Fruit fly (Drosophila melanogaster): ENCODE data around the gene Rab5.

Rab5 gene

DNA sequence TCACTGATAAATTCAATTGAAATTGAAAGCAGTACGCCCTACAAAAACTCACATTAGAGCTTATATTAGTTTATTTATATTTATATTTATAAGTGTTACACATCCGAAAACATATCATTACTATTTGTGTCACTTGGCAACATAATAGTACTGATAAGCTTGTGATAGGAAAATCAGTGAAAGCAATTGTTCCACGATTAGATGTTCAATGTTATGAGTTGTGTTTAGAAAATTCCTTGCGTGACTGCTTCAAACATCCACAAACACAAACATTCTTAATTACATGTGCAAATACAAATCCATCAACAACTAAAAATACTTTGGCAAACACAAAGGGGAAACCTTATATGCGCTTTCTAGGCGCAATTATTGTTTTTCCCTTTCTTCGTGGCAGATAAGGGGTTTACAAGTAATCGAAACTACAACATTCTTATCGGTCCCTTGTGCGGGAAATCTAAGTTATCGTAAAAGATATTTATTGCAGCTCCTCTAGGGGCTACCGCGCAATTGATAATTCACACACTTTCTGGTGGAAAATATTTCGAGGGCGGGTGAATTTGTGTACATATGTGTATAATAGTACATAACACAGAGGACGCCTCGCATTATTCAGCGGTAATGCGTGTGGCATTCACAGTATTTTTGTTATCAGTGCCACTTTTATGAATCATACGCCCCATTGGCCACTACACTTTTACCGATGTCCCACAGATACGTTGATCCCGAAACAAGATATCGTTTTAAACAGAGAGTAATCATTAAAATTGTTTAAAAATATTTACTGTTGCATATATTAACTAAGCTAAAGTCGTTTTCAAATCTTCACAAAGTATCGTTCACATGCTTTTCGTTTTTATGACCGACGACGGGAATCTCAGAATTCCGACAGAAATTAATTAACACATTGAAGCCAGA, 2.9 kb downstream of the Rab5 start:
- TF ChIP-seq insv (optimal IDR thresholded peaks at IDR 0.05) (no peak), h (optimal IDR thresholded peaks at IDR 0.05) (no peak), ttk (optimal IDR thresholded peaks at IDR 0.05) (no peak)

DNA sequence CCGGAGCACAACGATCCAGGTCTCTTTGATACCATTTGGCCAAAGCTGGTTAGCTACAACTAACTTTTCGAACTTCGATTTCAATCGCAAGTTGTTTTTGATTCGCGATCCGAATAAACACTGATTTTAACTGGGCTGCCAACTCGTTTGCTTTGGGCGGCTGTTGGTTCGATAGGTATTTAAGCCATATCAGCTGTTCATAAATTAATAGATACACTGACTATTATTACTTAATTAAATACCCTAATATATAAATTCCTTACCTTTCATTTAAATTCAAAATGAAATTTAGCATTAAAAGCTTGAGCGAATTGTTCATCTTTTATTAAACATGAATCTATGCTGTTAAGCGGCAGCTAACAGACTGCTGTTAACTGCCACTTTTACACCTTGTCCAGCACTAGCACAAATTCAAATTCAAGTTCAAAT, 7.8 kb downstream of the Rab5 start, which contains the start of gene CG9967:
CG9967 (minus strand) TSS at position 129 of the 429 bp plus-strand sequence.
- TF ChIP-seq Sin3A (optimal IDR thresholded peaks at IDR 0.05) (no peak), ttk (optimal IDR thresholded peaks at IDR 0.05) (no peak), h (optimal IDR thresholded peaks at IDR 0.05) (no peak), Myc (optimal IDR thresholded peaks at IDR 0.05) (no peak), insv (optimal IDR thresholded peaks at IDR 0.05) (no peak), psq (optimal IDR thresholded peaks at IDR 0.05) (no peak)

DNA sequence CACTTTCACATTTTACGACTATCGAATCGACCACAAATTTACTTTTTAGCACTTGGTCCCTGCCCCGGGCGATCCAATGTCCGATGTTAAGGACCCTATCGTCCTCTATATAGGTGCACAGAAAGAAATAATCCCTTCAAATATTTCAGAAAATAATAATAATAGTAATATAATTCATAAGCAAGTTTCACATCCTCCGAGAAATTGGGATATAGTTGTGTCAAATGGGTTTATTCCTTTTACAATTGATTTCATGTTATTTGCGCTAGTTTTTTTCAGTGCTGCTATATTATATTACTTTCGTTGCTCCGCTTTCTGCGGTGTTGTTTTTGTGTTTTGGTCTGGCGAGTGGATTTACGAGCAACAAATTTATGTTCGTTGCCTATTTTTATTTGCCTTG, 16.6 kb downstream of the Rab5 start:
- TF ChIP-seq insv (optimal IDR thresholded peaks at IDR 0.05) (no peak), Myc (optimal IDR thresholded peaks at IDR 0.05) (no peak), Sin3A (optimal IDR thresholded peaks at IDR 0.05) (no peak), h (optimal IDR thresholded peaks at IDR 0.05) (no peak), ttk (optimal IDR thresholded peaks at IDR 0.05) (no peak), psq (optimal IDR thresholded peaks at IDR 0.05) (no peak)

DNA sequence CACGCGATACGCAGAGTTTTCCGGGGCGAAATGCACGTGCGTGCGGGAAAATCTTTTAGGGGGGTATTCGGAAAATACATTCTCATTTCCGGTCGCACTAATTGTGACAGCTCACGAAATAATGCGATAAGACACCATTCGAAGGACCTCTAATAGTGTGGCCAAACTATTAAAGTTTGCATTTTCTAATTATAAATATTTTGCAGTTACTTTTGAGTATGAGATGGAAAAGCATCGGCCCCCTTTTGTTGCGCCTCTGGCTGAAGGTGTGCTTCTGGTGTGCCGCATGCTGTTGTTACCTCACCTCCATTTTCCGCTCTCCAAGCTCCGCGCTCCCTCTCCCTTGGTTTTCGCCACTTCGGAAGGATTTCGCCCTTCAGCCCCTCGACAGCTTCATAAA, 50.9 kb downstream of the Rab5 start:
- no peak for TF ChIP-seq insv (optimal IDR thresholded peaks at IDR 0.05)
- TF ChIP-seq h (optimal IDR thresholded peaks at IDR 0.05): no peak
- TF ChIP-seq ttk (optimal IDR thresholded peaks at IDR 0.05): no peak
- TF ChIP-seq Sin3A (optimal IDR thresholded peaks at IDR 0.05): no peak
- TF ChIP-seq Myc (optimal IDR thresholded peaks at IDR 0.05): no peak
- no peak for TF ChIP-seq psq (optimal IDR thresholded peaks at IDR 0.05)

DNA sequence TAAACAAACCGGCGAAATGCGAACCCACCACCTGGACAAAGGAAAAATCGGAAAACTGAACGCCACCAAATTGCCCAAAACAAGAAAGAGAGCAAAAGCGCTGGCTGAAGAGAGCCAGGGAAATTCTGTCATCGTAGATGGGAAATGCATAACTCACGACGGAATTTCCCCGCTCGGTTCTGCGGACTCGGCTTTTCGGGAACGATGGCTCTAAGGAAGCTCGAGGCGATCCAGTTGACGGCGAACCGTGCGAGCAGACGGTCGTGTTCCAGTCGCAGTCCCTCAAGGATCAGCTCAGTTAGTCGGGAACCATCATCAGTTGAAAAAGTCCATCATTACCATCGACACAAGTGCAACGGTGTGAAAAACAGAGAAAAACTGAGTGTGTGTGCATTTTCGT, 53.6 kb downstream of the Rab5 start, which contains the start of gene eys:
eys (plus strand) TSS at position 232 of the 400 bp plus-strand sequence.
- no peak for TF ChIP-seq insv (optimal IDR thresholded peaks at IDR 0.05)
- TF ChIP-seq ttk (optimal IDR thresholded peaks at IDR 0.05): no peak
- no peak for TF ChIP-seq psq (optimal IDR thresholded peaks at IDR 0.05)
- no peak for TF ChIP-seq Myc (optimal IDR thresholded peaks at IDR 0.05)
- no peak for TF ChIP-seq h (optimal IDR thresholded peaks at IDR 0.05)
- TF ChIP-seq Sin3A (optimal IDR thresholded peaks at IDR 0.05): no peak
